Worm (Caenorhabditis elegans): ENCODE measurements around the gene str-61.
"Not testable (repeated sequence)": the region's sequence is repeated elsewhere in the genome, so short reads cannot be mapped to it uniquely, and the experiment has no call there.

The str-61 gene

ce11 chrV:16654242-16654641 lies 16.8 kb downstream of the str-61 start, which contains the start of gene W06G6.15:
TSS of gene W06G6.15 (plus strand) at chrV:16654542.
- not testable (repeated sequence) for TF ChIP-seq xbp-1 (tag; optimal IDR thresholded peaks at IDR 0.05); fkh-4 (tag; optimal IDR thresholded peaks at IDR 0.05; ENCODE audit: borderline replicate concordance); nhr-28 (tag; optimal IDR thresholded peaks at IDR 0.05)

- TF ChIP-seq nhr-77 (tag; optimal IDR thresholded peaks at IDR 0.05); unc-98 (GFP tag; IDR thresholded peaks at IDR 0.05); hpl-2 (GFP tag; optimal IDR thresholded peaks at IDR 0.05): not testable (repeated sequence)
Observed at ce11 chrV:16649200-16649599, 21.9 kb downstream of the str-61 start, which contains the start of gene W06G6.11. TSS of gene W06G6.11 (minus strand) at chrV:16649300.

ce11 chrV:16648317-16649018 lies 22.6 kb downstream of the str-61 start, which contains the start of gene W06G6.20:
TSS of gene W06G6.20 (minus strand) at chrV:16648367.
- TF ChIP-seq skn-1 (tag; optimal IDR thresholded peaks at IDR 0.05) (no peak), dsc-1 (tag; optimal IDR thresholded peaks at IDR 0.05) (no peak), lin-35 (GFP tag; optimal IDR thresholded peaks at IDR 0.05) (no peak), nhr-28 (tag; optimal IDR thresholded peaks at IDR 0.05) (no peak), nhr-85 (tag) (peak; percentile 6), fos-1 (tag; optimal IDR thresholded peaks at IDR 0.05) (no peak), nhr-11 (tag; optimal IDR thresholded peaks at IDR 0.05) (no peak), hpl-2 (GFP tag; optimal IDR thresholded peaks at IDR 0.05) (no peak), mep-1 (tag; optimal IDR thresholded peaks at IDR 0.05) (no peak)

ce11 chrV:16647093-16647492 lies 24.0 kb downstream of the str-61 start, which contains the start of gene W06G6.10:
TSS of gene W06G6.10 (minus strand) at chrV:16647193.
- TF ChIP-seq efl-1 (optimal IDR thresholded peaks at IDR 0.05), result no peak
- peak in 1 of 2 experiments; percentile 10 for TF ChIP-seq efl-1 (GFP tag; optimal IDR thresholded peaks at IDR 0.05 in 1 of 2)
- no peak for TF ChIP-seq unc-130 (tag; optimal IDR thresholded peaks at IDR 0.05)

- TF ChIP-seq unc-130 (tag; optimal IDR thresholded peaks at IDR 0.05), result no peak
- TF ChIP-seq pax-3 (tag; optimal IDR thresholded peaks at IDR 0.05), result no peak
- TF ChIP-seq nhr-12 (tag; optimal IDR thresholded peaks at IDR 0.05), result no peak
- no peak for TF ChIP-seq unc-98 (GFP tag; IDR thresholded peaks at IDR 0.05)
- no peak for TF ChIP-seq unc-86 (tag; optimal IDR thresholded peaks at IDR 0.05)
- no peak for TF ChIP-seq zip-4 (GFP tag; optimal IDR thresholded peaks at IDR 0.05)
- no peak for TF ChIP-seq ceh-63 (GFP tag; optimal IDR thresholded peaks at IDR 0.05)
- no peak for TF ChIP-seq pqm-1 (tag; optimal IDR thresholded peaks at IDR 0.05)
- TF ChIP-seq lsy-2 (tag; optimal IDR thresholded peaks at IDR 0.05), result no peak
- no peak for TF ChIP-seq nhr-71 (tag; optimal IDR thresholded peaks at IDR 0.05)
- no peak for TF ChIP-seq nhr-47 (tag; optimal IDR thresholded peaks at IDR 0.05)
- TF ChIP-seq nhr-77 (tag; optimal IDR thresholded peaks at IDR 0.05), result no peak
- TF ChIP-seq nhr-76 (tag; optimal IDR thresholded peaks at IDR 0.05), result no peak
- no peak for TF ChIP-seq ceh-82 (tag; optimal IDR thresholded peaks at IDR 0.05)
- no peak for TF ChIP-seq alr-1 (tag; optimal IDR thresholded peaks at IDR 0.05; ENCODE audit: borderline replicate concordance)
Observed at ce11 chrV:16646372-16646771, 24.7 kb downstream of the str-61 start, which contains the start of gene W06G6.9. TSS of gene W06G6.9 (minus strand) at chrV:16646472.

- no peak for TF ChIP-seq nhr-20 (tag; optimal IDR thresholded peaks at IDR 0.05)
- no peak for TF ChIP-seq unc-62 (GFP tag; optimal IDR thresholded peaks at IDR 0.05)
- no peak for TF ChIP-seq elt-3 (tag; optimal IDR thresholded peaks at IDR 0.05)
- TF ChIP-seq ama-1 (optimal IDR thresholded peaks at IDR 0.05), result no peak
Observed at ce11 chrV:16645201-16645940, 25.7 kb downstream of the str-61 start, which contains the start of gene W06G6.17. TSS of gene W06G6.17 (minus strand) at chrV:16645251.

Measured in whole organism, L1 larva.